Fruit fly (Drosophila melanogaster): ENCODE results near the gene Cont.

dm6 chr3R:4334798-4335197 lies 46.3 kb upstream of the Cont start, which contains the start of gene CG14645:
- TF ChIP-seq CG4496 (GFP tag; IDR thresholded peaks at IDR 0.05) (no peak), D1 (tag; optimal IDR thresholded peaks at IDR 0.05) (no peak), Pif1B (GFP tag; optimal IDR thresholded peaks at IDR 0.05) (no peak), CG12605 (GFP tag; IDR thresholded peaks at IDR 0.05) (no peak), CG8301 (tag; optimal IDR thresholded peaks at IDR 0.05) (no peak), EcR (GFP tag; optimal IDR thresholded peaks at IDR 0.05) (no peak), CG15710 (tag; optimal IDR thresholded peaks at IDR 0.05) (no peak), rn (GFP tag; IDR thresholded peaks at IDR 0.05) (no peak), CG8159 (tag; optimal IDR thresholded peaks at IDR 0.05) (no peak), CG17806 (tag; optimal IDR thresholded peaks at IDR 0.05) (no peak), CG10348 (GFP tag; IDR thresholded peaks at IDR 0.05) (no peak), CG13204 (GFP tag; optimal IDR thresholded peaks at IDR 0.05) (no peak), fd96Ca (GFP tag; IDR thresholded peaks at IDR 0.05) (no peak), CG34367 (tag; optimal IDR thresholded peaks at IDR 0.05) (no peak)

Measured in whole organism, pupa.